Worm (Caenorhabditis elegans) whole organism, mixed stage, embryonic: ENCODE measurements around the gene cpna-4.

Source experiments
- M03D4.4 ChIP-seq: sonication (generic microtip); optimal IDR thresholded peaks from 2 replicates; lab custom pipeline; 2017; ENCODE audit warnings: mild to moderate bottlenecking, missing genetic modification characterization, missing compliant biosample characterization
- bed-3 ChIP-seq: fragments of 200-800 bp; sonication (Bioruptor generic); optimal IDR thresholded peaks from 3 replicates; lab custom pipeline; 2018; ENCODE audit warnings: mild to moderate bottlenecking, missing genetic modification characterization, moderate library complexity, missing compliant biosample characterization
- blmp-1 ChIP-seq: fragments of 150-350 bp; optimal IDR thresholded peaks from 2 replicates; lab custom pipeline; 2014; ENCODE audit warnings: missing biosample characterization, missing genetic modification characterization
- ceh-39 ChIP-seq: fragments of 150-350 bp; optimal IDR thresholded peaks from 2 replicates; lab custom pipeline; 2014; ENCODE audit warnings: missing biosample characterization, missing genetic modification characterization
- ceh-43 ChIP-seq: fragments of 200-800 bp; sonication (Bioruptor generic); optimal IDR thresholded peaks from 2 replicates; lab custom pipeline; 2018; ENCODE audit warnings: mild to moderate bottlenecking, missing genetic modification characterization, moderate library complexity, missing compliant biosample characterization
- cnd-1 ChIP-seq: fragments of 200-800 bp; sonication (Bioruptor generic); optimal IDR thresholded peaks from 2 replicates; lab custom pipeline; 2018; ENCODE audit warnings: mild to moderate bottlenecking, missing genetic modification characterization, missing compliant biosample characterization
- drap-1 ChIP-seq: fragments of 200-800 bp; sonication (Bioruptor generic); optimal IDR thresholded peaks from 3 replicates; lab custom pipeline; 2018; ENCODE audit warnings: mild to moderate bottlenecking, missing genetic modification characterization, missing compliant biosample characterization
- elt-1 ChIP-seq: sonication (generic microtip); optimal IDR thresholded peaks from 2 replicates; lab custom pipeline; 2017; ENCODE audit warnings: missing genetic modification characterization, mild to moderate bottlenecking, missing compliant biosample characterization, antibody characterized with exemption, moderate library complexity, borderline replicate concordance; ENCODE audit not compliant: insufficient read depth
- elt-3 ChIP-seq: fragments of 150-350 bp; optimal IDR thresholded peaks from 2 replicates; lab custom pipeline; 2014; ENCODE audit warnings: missing biosample characterization, missing genetic modification characterization
- flh-1 ChIP-seq: fragments of 200-800 bp; sonication (Bioruptor generic); optimal IDR thresholded peaks from 2 replicates; lab custom pipeline; 2018; ENCODE audit warnings: mild to moderate bottlenecking, missing genetic modification characterization, moderate library complexity, missing compliant biosample characterization
- ham-2 ChIP-seq: fragments of 200-800 bp; sonication (Bioruptor generic); optimal IDR thresholded peaks from 2 replicates; lab custom pipeline; 2018; ENCODE audit warnings: mild to moderate bottlenecking, missing genetic modification characterization, missing compliant biosample characterization
- hlh-1 ChIP-seq: fragments of 150-350 bp; optimal IDR thresholded peaks from 2 replicates; lab custom pipeline; 2014; ENCODE audit warnings: missing biosample characterization, missing genetic modification reagents, missing genetic modification characterization
- lin-13 ChIP-seq: fragments of 150-350 bp; optimal IDR thresholded peaks from 2 replicates; lab custom pipeline; 2014; ENCODE audit warnings: missing biosample characterization, missing genetic modification characterization
- lin-32 ChIP-seq: fragments of 200-800 bp; sonication (Bioruptor generic); optimal IDR thresholded peaks from 2 replicates; lab custom pipeline; 2018; ENCODE audit warnings: mild to moderate bottlenecking, missing genetic modification characterization, missing compliant biosample characterization
- lsy-2 ChIP-seq: fragments of 150-350 bp; optimal IDR thresholded peaks from 2 replicates; lab custom pipeline; 2014; ENCODE audit warnings: missing biosample characterization, missing genetic modification characterization
- mep-1 ChIP-seq: fragments of 150-350 bp; optimal IDR thresholded peaks from 2 replicates; lab custom pipeline; 2017; ENCODE audit warnings: missing biosample characterization, missing genetic modification reagents, missing genetic modification characterization, inconsistent platforms
- mls-2 ChIP-seq: sonication (generic microtip); optimal IDR thresholded peaks from 2 replicates; lab custom pipeline; 2016; ENCODE audit warnings: mild to moderate bottlenecking, missing genetic modification characterization, moderate library complexity, missing compliant biosample characterization
- nhr-12 ChIP-seq: fragments of 150-350 bp; optimal IDR thresholded peaks from 2 replicates; lab custom pipeline; 2014; ENCODE audit warnings: missing biosample characterization, missing genetic modification characterization
- nhr-2 ChIP-seq: fragments of 150-350 bp; optimal IDR thresholded peaks from 2 replicates; lab custom pipeline; 2014; ENCODE audit warnings: missing biosample characterization, missing genetic modification characterization
- nhr-237 ChIP-seq: fragments of 150-350 bp; optimal IDR thresholded peaks from 2 replicates; lab custom pipeline; 2014; ENCODE audit warnings: missing biosample characterization, missing genetic modification characterization
- nhr-28 ChIP-seq: fragments of 150-350 bp; optimal IDR thresholded peaks from 2 replicates; lab custom pipeline; 2014; ENCODE audit warnings: missing biosample characterization, missing genetic modification characterization
- nhr-76 ChIP-seq: sonication (generic microtip); optimal IDR thresholded peaks from 2 replicates; lab custom pipeline; 2017; ENCODE audit warnings: missing biosample characterization, missing genetic modification characterization
- pha-4 ChIP-seq: fragments of 150-350 bp; optimal IDR thresholded peaks from 2 replicates; lab custom pipeline; 2018; ENCODE audit warnings: missing biosample characterization, missing genetic modification reagents, missing genetic modification characterization
- sem-2 ChIP-seq: fragments of 200-800 bp; sonication (Bioruptor generic); optimal IDR thresholded peaks from 2 replicates; lab custom pipeline; 2018; ENCODE audit warnings: mild to moderate bottlenecking, missing genetic modification characterization, missing compliant biosample characterization
- snpc-4 ChIP-seq: fragments of 150-350 bp; optimal IDR thresholded peaks from 2 replicates; lab custom pipeline; 2014; ENCODE audit warnings: missing biosample characterization, missing genetic modification characterization
- sptf-1 ChIP-seq: sonication (generic microtip); optimal IDR thresholded peaks from 2 replicates; lab custom pipeline; 2017; ENCODE audit warnings: mild to moderate bottlenecking, missing genetic modification characterization, moderate library complexity, missing compliant biosample characterization
- tbx-8 ChIP-seq: fragments of 200-800 bp; sonication (Bioruptor generic); optimal IDR thresholded peaks from 2 replicates; lab custom pipeline; 2018; ENCODE audit warnings: mild to moderate bottlenecking, missing genetic modification characterization, moderate library complexity, missing compliant biosample characterization
- unc-120 ChIP-seq: sonication (generic microtip); optimal IDR thresholded peaks from 2 replicates; lab custom pipeline; 2017; ENCODE audit warnings: missing genetic modification characterization, missing compliant biosample characterization; ENCODE audit not compliant: poor library complexity, severe bottlenecking
- unc-39 ChIP-seq: fragments of 150-350 bp; optimal IDR thresholded peaks from 2 replicates; lab custom pipeline; 2014; ENCODE audit warnings: missing biosample characterization, missing genetic modification characterization
- unc-62 ChIP-seq: fragments of 150-350 bp; optimal IDR thresholded peaks from 2 replicates; lab custom pipeline; 2014; ENCODE audit warnings: missing biosample characterization, missing genetic modification reagents, missing genetic modification characterization
- zip-8 ChIP-seq: fragments of 150-350 bp; optimal IDR thresholded peaks from 2 replicates; lab custom pipeline; 2014; ENCODE audit warnings: missing biosample characterization, missing genetic modification characterization
- ztf-11 ChIP-seq: fragments of 150-350 bp; optimal IDR thresholded peaks from 2 replicates; lab custom pipeline; 2014; ENCODE audit warnings: missing biosample characterization, missing genetic modification characterization

Gene cpna-4

DNA sequence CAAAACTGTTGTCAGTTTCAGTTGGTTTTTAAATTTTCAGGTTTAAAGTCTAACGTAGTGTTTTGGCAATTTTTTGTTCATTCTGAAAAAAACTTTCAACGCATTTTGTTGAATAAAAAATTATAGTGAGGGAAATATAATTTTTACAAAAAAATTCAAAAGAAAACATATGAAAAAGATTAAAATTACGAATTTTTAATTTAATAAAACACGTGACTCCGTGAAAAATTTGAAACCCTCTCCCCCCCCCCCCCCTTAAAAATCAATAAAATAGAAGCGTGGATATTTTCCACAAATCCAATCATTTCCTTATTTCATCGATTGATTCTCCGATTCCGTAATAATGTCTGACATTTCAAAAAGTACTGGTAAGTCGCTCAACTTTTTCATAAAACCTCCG, 16.8 kb downstream of the cpna-4 start, which contains the start of gene Y73F8A.20:
TSS of gene Y73F8A.20 (plus strand) at position 301 of the 400 bp plus-strand sequence.
- TF ChIP-seq ztf-11 (tag; lab: Kevin White, UChicago) (no peak), lsy-2 (tag; lab: Kevin White, UChicago) (no peak), ham-2 (GFP tag; lab: Kevin White, UChicago) (no peak), snpc-4 (tag; lab: Kevin White, UChicago) (no peak), sptf-1 (tag; lab: Kevin White, UChicago) (no peak), hlh-1 (no peak), mep-1 (tag; lab: Kevin White, UChicago) (no peak), bed-3 (no peak), blmp-1 (tag; lab: Kevin White, UChicago) (no peak), nhr-12 (tag; lab: Kevin White, UChicago) (no peak), nhr-237 (tag; lab: Kevin White, UChicago) (no peak)

DNA sequence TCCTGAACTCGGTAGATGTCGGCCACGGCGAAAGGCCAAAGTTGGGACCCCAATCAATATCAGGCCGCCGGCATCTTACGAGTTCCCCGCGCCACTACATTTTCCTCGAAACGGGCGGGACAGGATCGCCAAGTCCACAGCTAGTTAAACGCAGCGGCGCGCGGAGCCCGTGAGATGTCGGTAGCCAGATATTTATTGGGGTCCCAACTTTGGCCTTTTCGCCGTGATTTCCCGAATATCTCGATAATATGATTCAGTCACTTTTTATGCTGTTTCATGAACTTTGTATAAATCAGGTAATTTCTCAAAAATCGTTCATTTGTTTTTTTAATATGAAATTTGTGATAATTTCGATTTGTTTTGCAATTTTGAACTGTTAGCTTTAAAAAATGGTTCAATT, 20.5 kb downstream of the cpna-4 start:
- no peak for TF ChIP-seq ceh-39 (tag; lab: Kevin White, UChicago)
- TF ChIP-seq snpc-4 (tag; lab: Kevin White, UChicago): no peak
- TF ChIP-seq nhr-76 (tag; lab: Kevin White, UChicago): no peak
- TF ChIP-seq ceh-43 (GFP tag; lab: Kevin White, UChicago): no peak
- TF ChIP-seq elt-1 (tag; lab: Kevin White, UChicago): no peak
- no peak for TF ChIP-seq mls-2 (tag; lab: Kevin White, UChicago)
- TF ChIP-seq tbx-8 (GFP tag; lab: Kevin White, UChicago): no peak
- TF ChIP-seq drap-1 (GFP tag; lab: Kevin White, UChicago): no peak
- TF ChIP-seq, all 35 proteins: peak for 0

DNA sequence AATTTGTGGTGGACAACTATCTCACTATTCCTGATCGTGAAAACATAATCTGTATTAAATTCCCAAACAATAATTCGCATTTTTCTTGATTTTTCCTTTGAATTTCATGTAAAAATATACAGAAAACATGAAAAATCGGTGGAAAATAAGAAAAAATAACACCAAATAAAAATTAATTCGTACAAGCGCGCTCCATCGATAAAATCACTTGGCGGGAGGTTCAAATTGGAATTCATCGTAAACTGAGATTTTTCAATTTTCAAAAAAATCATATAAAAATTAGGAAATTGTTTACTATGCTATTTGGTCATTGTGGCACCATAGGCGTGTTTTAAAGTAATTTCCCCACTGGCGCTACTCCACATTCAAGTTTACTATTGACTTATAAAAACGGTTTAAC, 21.2 kb downstream of the cpna-4 start:
- TF ChIP-seq nhr-2 (tag; lab: Kevin White, UChicago) (no peak), zip-8 (no peak), M03D4.4 (no peak), ham-2 (GFP tag; lab: Kevin White, UChicago) (no peak), nhr-76 (tag; lab: Kevin White, UChicago) (no peak), lin-13 (tag; lab: Kevin White, UChicago) (no peak), unc-62 (GFP tag; lab: Kevin White, UChicago) (no peak), tbx-8 (GFP tag; lab: Kevin White, UChicago) (no peak), nhr-12 (tag; lab: Kevin White, UChicago) (no peak), unc-120 (tag; lab: Kevin White, UChicago) (no peak), cnd-1 (tag; lab: Kevin White, UChicago) (no peak), drap-1 (GFP tag; lab: Kevin White, UChicago) (no peak), elt-3 (no peak), nhr-28 (tag; lab: Kevin White, UChicago) (no peak), sem-2 (GFP tag; lab: Kevin White, UChicago) (no peak), ztf-11 (tag; lab: Kevin White, UChicago) (no peak), flh-1 (GFP tag; lab: Kevin White, UChicago) (no peak), hlh-1 (no peak), ceh-43 (GFP tag; lab: Kevin White, UChicago) (no peak), lin-32 (GFP tag; lab: Kevin White, UChicago) (no peak)

DNA sequence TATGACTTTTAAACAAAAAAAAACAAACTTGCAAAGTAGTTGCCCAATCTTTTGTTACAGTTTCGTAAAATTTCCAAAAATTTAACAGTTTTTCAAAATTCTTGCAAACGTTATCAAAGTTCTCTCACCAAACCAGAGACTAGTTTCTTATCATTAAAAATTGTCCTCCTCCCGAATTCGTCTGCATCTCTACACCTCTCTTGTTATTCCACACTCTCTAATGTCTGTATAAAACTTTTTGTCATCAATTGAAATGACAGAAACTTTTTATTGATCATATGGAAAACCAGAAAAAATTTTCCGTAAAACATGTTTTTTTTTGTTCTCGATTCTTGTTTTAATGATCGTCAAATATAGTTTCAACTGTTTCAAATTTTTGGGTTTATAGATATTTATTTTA, 23.8 kb downstream of the cpna-4 start:
- TF ChIP-seq bed-3 (no peak), unc-120 (tag; lab: Kevin White, UChicago) (no peak), pha-4 (tag; lab: Kevin White, UChicago) (no peak), sem-2 (GFP tag; lab: Kevin White, UChicago) (no peak), nhr-28 (tag; lab: Kevin White, UChicago) (no peak), flh-1 (GFP tag; lab: Kevin White, UChicago) (no peak), lin-13 (tag; lab: Kevin White, UChicago) (no peak), blmp-1 (tag; lab: Kevin White, UChicago) (no peak), nhr-12 (tag; lab: Kevin White, UChicago) (no peak), nhr-237 (tag; lab: Kevin White, UChicago) (no peak), unc-39 (tag; lab: Kevin White, UChicago) (no peak), mep-1 (tag; lab: Kevin White, UChicago) (no peak), lin-32 (GFP tag; lab: Kevin White, UChicago) (no peak), nhr-76 (tag; lab: Kevin White, UChicago) (no peak), lsy-2 (tag; lab: Kevin White, UChicago) (no peak), snpc-4 (tag; lab: Kevin White, UChicago) (no peak), hlh-1 (no peak)
